Worm (Caenorhabditis elegans): ENCODE data around the gene rml-1.
A peak's percentile ranks its signal among the peaks of the same experiment; 100 is the strongest.

Gene rml-1

DNA sequence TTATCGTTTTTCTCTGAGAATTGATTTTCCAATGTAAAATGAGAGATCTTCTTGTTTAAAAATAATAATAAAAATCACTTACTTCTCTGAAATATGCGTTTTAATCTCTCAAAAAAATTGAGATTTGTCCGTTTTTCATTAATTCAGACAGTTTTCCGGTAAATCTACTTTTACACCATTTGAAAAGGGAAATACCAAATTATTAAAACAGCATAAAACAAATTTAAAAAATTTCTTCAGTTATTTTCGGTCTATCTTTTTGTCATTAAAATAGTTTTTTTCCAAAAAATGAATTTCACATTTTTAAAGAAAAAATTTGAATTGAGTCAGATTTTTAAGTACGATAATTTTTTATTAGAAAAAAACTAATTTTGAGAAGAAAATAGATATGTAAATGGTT, 10.9 kb upstream of the rml-1 start:
- TF ChIP-seq isw-1 (GFP tag; IDR thresholded peaks at IDR 0.05) (no peak), ama-1 (optimal IDR thresholded peaks at IDR 0.05) (no peak), rnt-1 (tag; optimal IDR thresholded peaks at IDR 0.05) (no peak), ztf-4 (tag; optimal IDR thresholded peaks at IDR 0.05) (peak; percentile 3), lin-39 (tag; optimal IDR thresholded peaks at IDR 0.05) (peak; percentile 42), efl-3 (GFP tag; optimal IDR thresholded peaks at IDR 0.05) (no peak), pag-3 (tag; optimal IDR thresholded peaks at IDR 0.05; ENCODE audit: borderline replicate concordance, insufficient read depth) (peak; percentile 11), skn-1 (tag; optimal IDR thresholded peaks at IDR 0.05) (no peak), elt-3 (tag; optimal IDR thresholded peaks at IDR 0.05) (no peak), unc-86 (tag; optimal IDR thresholded peaks at IDR 0.05) (no peak), nhr-12 (tag; optimal IDR thresholded peaks at IDR 0.05) (no peak), ces-1 (GFP tag; optimal IDR thresholded peaks at IDR 0.05) (no peak), vab-15 (tag; optimal IDR thresholded peaks at IDR 0.05) (no peak), sup-37 (GFP tag; optimal IDR thresholded peaks at IDR 0.05) (no peak), lin-13 (GFP tag; optimal IDR thresholded peaks at IDR 0.05) (no peak), C34B4.2 (tag; optimal IDR thresholded peaks at IDR 0.05) (no peak), nhr-28 (tag; optimal IDR thresholded peaks at IDR 0.05) (peak; percentile 70), ztf-11 (tag; optimal IDR thresholded peaks at IDR 0.05) (no peak), aha-1 (tag; optimal IDR thresholded peaks at IDR 0.05) (no peak), tbx-2 (tag; optimal IDR thresholded peaks at IDR 0.05) (no peak), C16A3.4 (tag; optimal IDR thresholded peaks at IDR 0.05) (no peak), sptf-1 (tag; optimal IDR thresholded peaks at IDR 0.05) (peak; percentile 62), ceh-88 (GFP tag; IDR thresholded peaks at IDR 0.05) (no peak), fkh-10 (GFP tag; optimal IDR thresholded peaks at IDR 0.05) (no peak), nhr-237 (tag; optimal IDR thresholded peaks at IDR 0.05) (no peak)

DNA sequence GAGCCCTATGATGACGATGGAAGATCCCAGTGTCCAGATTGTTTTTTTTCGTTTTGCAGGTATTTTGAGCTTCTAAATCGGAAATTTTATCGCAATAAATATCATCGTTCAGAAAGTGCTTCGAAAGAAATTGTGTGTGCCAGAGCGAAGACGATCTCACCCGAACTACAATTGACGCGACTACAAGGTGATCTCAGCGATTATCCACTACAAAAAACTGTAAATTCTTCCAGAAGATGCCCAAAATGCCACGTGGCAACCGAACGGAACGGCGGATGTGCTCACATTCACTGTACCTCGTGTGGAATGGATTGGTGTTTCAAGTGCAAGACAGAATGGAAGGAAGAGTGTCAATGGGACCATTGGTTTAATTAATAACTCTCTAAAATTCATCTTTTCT, 5.0 kb upstream of the rml-1 start, which contains the start of gene mdt-29:
mdt-29 (plus strand) TSS at position 301 of the 400 bp plus-strand sequence.
- no peak for TF ChIP-seq efl-1 (optimal IDR thresholded peaks at IDR 0.05)
- peak in 1 of 2 experiments; percentile 15 for TF ChIP-seq efl-1 (GFP tag; optimal IDR thresholded peaks at IDR 0.05 in 1 of 2)
- TF ChIP-seq ama-1 (optimal IDR thresholded peaks at IDR 0.05) = no peak

- no peak for TF ChIP-seq grh-1 (GFP tag; IDR thresholded peaks at IDR 0.05)
- peak; percentile 19 for TF ChIP-seq nhr-90 (tag; optimal IDR thresholded peaks at IDR 0.05; ENCODE audit: poor library complexity)
- peak in 1 of 2 experiments; percentile 53 for TF ChIP-seq mdl-1 (tag; optimal IDR thresholded peaks at IDR 0.05)
- no peak for TF ChIP-seq aha-1 (tag; optimal IDR thresholded peaks at IDR 0.05)
- no peak for TF ChIP-seq ceh-63 (GFP tag; optimal IDR thresholded peaks at IDR 0.05)
- no peak for TF ChIP-seq swsn-7 (tag; optimal IDR thresholded peaks at IDR 0.05)
- TF ChIP-seq efl-1 (optimal IDR thresholded peaks at IDR 0.05) = peak; percentile 73 to 88
- peak; percentile 88 to 98 for TF ChIP-seq efl-1 (GFP tag; optimal IDR thresholded peaks at IDR 0.05 in 1 of 2)
- no peak for TF ChIP-seq jun-1 (tag; optimal IDR thresholded peaks at IDR 0.05)
- TF ChIP-seq alr-1 (tag; optimal IDR thresholded peaks at IDR 0.05; ENCODE audit: borderline replicate concordance) = no peak
- TF ChIP-seq isw-1 (GFP tag; IDR thresholded peaks at IDR 0.05) = peak; percentile 46
- TF ChIP-seq egl-13 (tag; optimal IDR thresholded peaks at IDR 0.05) = no peak
- peak; percentile 30 for TF ChIP-seq xbp-1 (tag; optimal IDR thresholded peaks at IDR 0.05)
- no peak for TF ChIP-seq ztf-11 (tag; optimal IDR thresholded peaks at IDR 0.05)
- no peak for TF ChIP-seq unc-30 (tag; optimal IDR thresholded peaks at IDR 0.05)
- TF ChIP-seq nhr-19 (GFP tag; conservative IDR thresholded peaks at IDR 0.05) = 0 out of 2 replicates have a peak, but pooled peaks have one; percentile 37
- no peak for TF ChIP-seq efl-3 (GFP tag; optimal IDR thresholded peaks at IDR 0.05)
- TF ChIP-seq lir-3 (tag; optimal IDR thresholded peaks at IDR 0.05; ENCODE audit: poor library complexity) = no peak
- no peak for TF ChIP-seq nhr-28 (tag; optimal IDR thresholded peaks at IDR 0.05)
- peak; percentile 60 for TF ChIP-seq fkh-8 (tag; optimal IDR thresholded peaks at IDR 0.05)
- peak; percentile 54 for TF ChIP-seq tbx-2 (tag; optimal IDR thresholded peaks at IDR 0.05)
- peak; percentile 41 to 85 (median 50) for TF ChIP-seq ceh-82 (tag; optimal IDR thresholded peaks at IDR 0.05)
- TF ChIP-seq nhr-71 (tag; optimal IDR thresholded peaks at IDR 0.05) = no peak
- no peak for TF ChIP-seq C34B4.2 (tag; optimal IDR thresholded peaks at IDR 0.05)
- no peak for TF ChIP-seq C04F5.9 (tag; optimal IDR thresholded peaks at IDR 0.05)
- no peak for TF ChIP-seq nhr-47 (tag; optimal IDR thresholded peaks at IDR 0.05)
- no peak for TF ChIP-seq ceh-90 (tag; optimal IDR thresholded peaks at IDR 0.05)
- TF ChIP-seq irx-1 (tag; optimal IDR thresholded peaks at IDR 0.05) = no peak
- TF ChIP-seq dsc-1 (tag; optimal IDR thresholded peaks at IDR 0.05) = no peak
- peak; percentile 68 for TF ChIP-seq rnt-1 (tag; optimal IDR thresholded peaks at IDR 0.05)
- TF ChIP-seq hlh-17 (GFP tag; optimal IDR thresholded peaks at IDR 0.05; ENCODE audit: borderline replicate concordance) = no peak
- no peak for TF ChIP-seq fkh-10 (GFP tag; optimal IDR thresholded peaks at IDR 0.05)
- TF ChIP-seq mef-2 (tag; optimal IDR thresholded peaks at IDR 0.05) = no peak
These were observed 3.3 kb upstream of the rml-1 start, which contains the start of the genes cyk-4 and pdr-1 for ce11 chrIII:13771145-13771544. cyk-4 (minus strand) TSS chrIII:13771224. pdr-1 (plus strand) TSS chrIII:13771513.
